Fruit fly (Drosophila melanogaster) Kc167 (cell line): ENCODE results near the gene Mps1.

Experiments
- Myc ChIP-seq: fragments of >200 bp; optimal IDR thresholded peaks from 2 replicates; lab custom pipeline; 2017; ENCODE audit warnings: missing external identifiers
- Sin3A ChIP-seq: fragments of >200 bp; optimal IDR thresholded peaks from 2 replicates; lab custom pipeline; 2018; ENCODE audit warnings: missing external identifiers
- h ChIP-seq: fragments of >200 bp; optimal IDR thresholded peaks from 3 replicates; lab custom pipeline; 2018; ENCODE audit warnings: missing external identifiers
- insv ChIP-seq: fragments of >200 bp; optimal IDR thresholded peaks from 3 replicates; lab custom pipeline; 2018; ENCODE audit warnings: missing external identifiers

DNA sequence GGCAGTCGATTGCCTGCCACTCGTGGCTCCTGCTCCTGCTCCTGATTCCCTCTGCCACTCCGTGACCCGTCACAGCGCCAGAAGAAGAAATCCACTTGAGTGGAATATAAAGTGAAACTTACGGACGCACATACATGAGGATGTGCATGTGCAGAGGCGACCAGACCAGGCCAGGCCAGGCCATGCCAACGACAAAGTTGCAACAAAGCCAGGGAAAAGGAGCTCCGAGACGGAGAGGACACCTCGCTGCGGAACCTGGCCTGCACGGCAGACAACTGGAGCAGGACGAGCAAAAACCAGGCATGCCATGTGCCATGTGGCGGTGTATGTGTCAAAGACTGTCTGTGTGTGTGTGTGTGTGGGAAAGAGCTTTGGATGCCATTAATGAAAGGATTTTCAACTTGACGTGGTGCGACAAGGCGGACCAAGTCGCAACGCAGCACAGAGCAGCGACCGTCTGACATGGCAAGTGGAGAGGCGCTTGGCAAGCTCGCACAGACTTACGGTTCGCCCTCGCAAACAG lies 38.6 kb downstream of the Mps1 start:
- TF ChIP-seq h (no peak), insv (lab: Kevin White, UChicago) (no peak), Myc (lab: Kevin White, UChicago) (no peak), Sin3A (no peak)
